Fruit fly (Drosophila melanogaster) whole organism, pupa: ENCODE measurements around the gene ems.

Source experiments
- D1 ChIP-seq: fragments of 200-800 bp; sonication (Bioruptor generic); optimal IDR thresholded peaks from 2 replicates; lab custom pipeline; 2018; ENCODE audit warnings: missing biosample characterization, mild to moderate bottlenecking, missing genetic modification characterization, moderate library complexity
- Ets98B ChIP-seq: fragments of 200-800 bp; sonication (Bioruptor generic); IDR thresholded peaks from 2 replicates; pipeline ENCODE4 v1.3.6; 2022; ENCODE audit warnings: missing biosample characterization, missing genetic modification characterization
- Pif1B ChIP-seq: fragments of 200-800 bp; sonication (Bioruptor generic); optimal IDR thresholded peaks from 3 replicates; lab custom pipeline; 2016; ENCODE audit warnings: missing biosample characterization, missing genetic modification characterization
- rn ChIP-seq: fragments of 200-800 bp; sonication (Bioruptor generic); IDR thresholded peaks from 2 replicates; pipeline ENCODE4 v1.3.6; 2022; ENCODE audit warnings: missing biosample characterization, missing genetic modification characterization

- no peak for TF ChIP-seq Ets98B
- no peak for TF ChIP-seq rn (GFP tag; lab: Robert Waterston, UW)
- TF ChIP-seq Pif1B (GFP tag; lab: Kevin White, UChicago) = no peak
- TF ChIP-seq D1 = no peak
These were observed 6.9 kb upstream of the ems start for dm6 chr3R:13894756-13895155.
